Fruit fly (Drosophila melanogaster) whole organism, embryonic: ENCODE data around the gene Ufsp2.

Experiments used
- CG10209 ChIP-seq: fragments of 200-800 bp; sonication (Bioruptor generic); optimal IDR thresholded peaks from 3 replicates; lab custom pipeline; 2017; ENCODE audit warnings: missing biosample characterization, mild to moderate bottlenecking, missing genetic modification characterization, missing genetic modification reagents
- CG10565 ChIP-seq: fragments of 200-800 bp; sonication (Bioruptor generic); optimal IDR thresholded peaks from 3 replicates; lab custom pipeline; 2016; ENCODE audit warnings: missing biosample characterization, mild to moderate bottlenecking, missing genetic modification characterization
- CG11456 ChIP-seq: fragments of 200-800 bp; sonication (Bioruptor generic); IDR thresholded peaks from 3 replicates; pipeline ENCODE4 v1.3.6; 2022; ENCODE audit warnings: missing biosample characterization, missing genetic modification characterization
- CG15073 ChIP-seq: fragments of 200-800 bp; sonication (Bioruptor generic); optimal IDR thresholded peaks from 2 replicates; lab custom pipeline; 2016; ENCODE audit warnings: missing biosample characterization, missing genetic modification characterization
- CG15269 ChIP-seq: fragments of 200-800 bp; sonication (Bioruptor generic); optimal IDR thresholded peaks from 2 replicates; lab custom pipeline; 2018; ENCODE audit warnings: missing biosample characterization, mild to moderate bottlenecking, missing genetic modification characterization, moderate library complexity
- CG1602 ChIP-seq: fragments of 200-800 bp; sonication (Bioruptor generic); optimal IDR thresholded peaks from 3 replicates; lab custom pipeline; 2016; ENCODE audit warnings: missing biosample characterization, missing genetic modification characterization
- CG17359 ChIP-seq: fragments of 200-800 bp; sonication (Bioruptor generic); optimal IDR thresholded peaks from 3 replicates; lab custom pipeline; 2018; ENCODE audit warnings: missing biosample characterization, mild to moderate bottlenecking, missing genetic modification characterization, moderate library complexity
- CG18011 ChIP-seq: fragments of 200-800 bp; sonication (Bioruptor generic); optimal IDR thresholded peaks from 2 replicates; lab custom pipeline; 2017; ENCODE audit warnings: missing biosample characterization, missing genetic modification characterization, mild to moderate bottlenecking, moderate library complexity, missing genotype
- CG2199 ChIP-seq: fragments of 200-800 bp; sonication (Bioruptor generic); IDR thresholded peaks from 3 replicates; pipeline ENCODE4 v1.3.6; 2022; ENCODE audit warnings: missing biosample characterization, missing genetic modification characterization
- CG2712 ChIP-seq: fragments of 200-800 bp; optimal IDR thresholded peaks from 3 replicates; lab custom pipeline; 2019; ENCODE audit warnings: missing biosample characterization, mild to moderate bottlenecking, missing genetic modification characterization, moderate library complexity
- CG31365 ChIP-seq: fragments of 200-800 bp; sonication (Bioruptor generic); optimal IDR thresholded peaks from 2 replicates; lab custom pipeline; 2018; ENCODE audit warnings: missing biosample characterization, mild to moderate bottlenecking, missing genetic modification characterization
- CG3995 ChIP-seq: fragments of 200-800 bp; sonication (Bioruptor generic); optimal IDR thresholded peaks from 3 replicates; lab custom pipeline; 2016; ENCODE audit warnings: missing biosample characterization, missing genetic modification characterization
- CG5180 ChIP-seq: fragments of 200-800 bp; sonication (Bioruptor generic); optimal IDR thresholded peaks from 3 replicates; lab custom pipeline; 2017; ENCODE audit warnings: missing biosample characterization, missing genetic modification characterization, mild to moderate bottlenecking, moderate library complexity, missing genetic modification reagents
- CG6683 ChIP-seq: fragments of 200-800 bp; sonication (Bioruptor generic); optimal IDR thresholded peaks from 2 replicates; lab custom pipeline; 2017; ENCODE audit warnings: missing biosample characterization, mild to moderate bottlenecking, missing genetic modification characterization, missing genetic modification reagents
- CG6765 ChIP-seq: fragments of 200-800 bp; sonication (Bioruptor generic); optimal IDR thresholded peaks from 3 replicates; lab custom pipeline; 2017; ENCODE audit warnings: missing biosample characterization, mild to moderate bottlenecking, missing genetic modification characterization
- CG6813 ChIP-seq: fragments of 200-800 bp; sonication (Bioruptor generic); optimal IDR thresholded peaks from 2 replicates; lab custom pipeline; 2017; ENCODE audit warnings: missing biosample characterization, missing genetic modification characterization, mild to moderate bottlenecking, moderate library complexity, missing genetic modification reagents
- CG7745 ChIP-seq: fragments of 200-800 bp; sonication (Bioruptor generic); optimal IDR thresholded peaks from 2 replicates; lab custom pipeline; 2018; ENCODE audit warnings: missing biosample characterization, mild to moderate bottlenecking, missing genetic modification characterization, moderate library complexity
- CG8359 ChIP-seq: fragments of 200-800 bp; sonication (Bioruptor generic); optimal IDR thresholded peaks from 2 replicates; lab custom pipeline; 2017; ENCODE audit warnings: missing biosample characterization, mild to moderate bottlenecking, missing genetic modification characterization, borderline replicate concordance
- CoRest ChIP-seq: fragments of 200-800 bp; sonication (Bioruptor generic); optimal IDR thresholded peaks from 3 replicates; lab custom pipeline; 2018; ENCODE audit warnings: missing biosample characterization, mild to moderate bottlenecking, missing genetic modification characterization, moderate library complexity
- Fer1 ChIP-seq: fragments of 200-800 bp; sonication (Bioruptor generic); optimal IDR thresholded peaks from 2 replicates; lab custom pipeline; 2017; ENCODE audit warnings: missing biosample characterization, mild to moderate bottlenecking, missing genetic modification characterization
- Fer2 ChIP-seq: fragments of 200-800 bp; sonication (Bioruptor generic); optimal IDR thresholded peaks from 2 replicates; lab custom pipeline; 2018; ENCODE audit warnings: missing biosample characterization, mild to moderate bottlenecking, missing genetic modification characterization, moderate library complexity
- Gsc ChIP-seq: fragments of 200-800 bp; sonication (Bioruptor generic); IDR thresholded peaks from 2 replicates; pipeline ENCODE4 v1.3.6; 2022; ENCODE audit warnings: missing biosample characterization, missing genetic modification characterization
- H15 ChIP-seq: fragments of 200-800 bp; sonication (Bioruptor generic); IDR thresholded peaks from 3 replicates; pipeline ENCODE4 v1.3.6; 2022; ENCODE audit warnings: missing biosample characterization, missing genetic modification characterization
- HLH54F ChIP-seq: fragments of 200-800 bp; sonication (Bioruptor generic); optimal IDR thresholded peaks from 3 replicates; lab custom pipeline; 2016; ENCODE audit warnings: missing biosample characterization, missing genetic modification characterization
- Hey ChIP-seq: fragments of 200-800 bp; sonication (Bioruptor generic); optimal IDR thresholded peaks from 3 replicates; lab custom pipeline; 2018; ENCODE audit warnings: missing biosample characterization, mild to moderate bottlenecking, missing genetic modification characterization
- Lhr ChIP-seq: fragments of 200-800 bp; sonication (Bioruptor generic); optimal IDR thresholded peaks from 3 replicates; lab custom pipeline; 2017; ENCODE audit warnings: mild to moderate bottlenecking, missing biosample characterization, missing genetic modification reagents, missing genetic modification characterization
- Nf-YB ChIP-seq: fragments of 200-800 bp; sonication (Bioruptor generic); optimal IDR thresholded peaks from 3 replicates; lab custom pipeline; 2019; ENCODE audit warnings: missing biosample characterization, mild to moderate bottlenecking, missing genetic modification characterization, moderate library complexity
- Opbp ChIP-seq: fragments of 200-800 bp; sonication (Bioruptor generic); IDR thresholded peaks from 3 replicates; pipeline ENCODE4 v1.3.6; 2022; ENCODE audit warnings: missing biosample characterization, missing genetic modification characterization; ENCODE audit not compliant: partially characterized antibody
- Ptx1 ChIP-seq: fragments of 200-800 bp; sonication (Bioruptor generic); IDR thresholded peaks from 2 replicates; pipeline ENCODE4 v1.3.6; 2022; ENCODE audit warnings: missing biosample characterization, missing genetic modification characterization
- Sry-δ ChIP-seq: fragments of 200-800 bp; sonication (Bioruptor generic); optimal IDR thresholded peaks from 2 replicates; lab custom pipeline; 2016; ENCODE audit warnings: missing biosample characterization, missing genetic modification characterization
- Stat92E ChIP-seq, 3 experiments: fragments of >200 bp in 2 of 3; fragments of 200-800 bp in 1 of 3; sonication (Bioruptor generic) in 1 of 3; optimal IDR thresholded peaks; 2 replicates each; lab custom pipeline; 2017 to 2019; ENCODE audit warnings: missing biosample characterization in 3 of 3, missing genetic modification characterization in 3 of 3, mild to moderate bottlenecking in 1 of 3, moderate library complexity in 1 of 3
- amos ChIP-seq: fragments of 200-800 bp; sonication (Bioruptor generic); IDR thresholded peaks from 2 replicates; pipeline ENCODE4 v1.3.6; 2022; ENCODE audit warnings: missing biosample characterization, missing genetic modification characterization; ENCODE audit not compliant: partially characterized antibody
- bigmax ChIP-seq: fragments of 200-800 bp; sonication (Bioruptor generic); optimal IDR thresholded peaks from 2 replicates; lab custom pipeline; 2018; ENCODE audit warnings: missing biosample characterization, mild to moderate bottlenecking, missing genetic modification characterization
- crp ChIP-seq, 2 experiments: fragments of 200-800 bp; sonication (Bioruptor generic); optimal IDR thresholded peaks; 2 replicates in 1 of 2; 3 replicates in 1 of 2; lab custom pipeline; 2017; ENCODE audit warnings: missing biosample characterization in 2 of 2, missing genetic modification characterization in 2 of 2, mild to moderate bottlenecking in 1 of 2, moderate library complexity in 1 of 2
- disco-r ChIP-seq: fragments of 200-800 bp; sonication (Bioruptor generic); optimal IDR thresholded peaks from 2 replicates; lab custom pipeline; 2016; ENCODE audit warnings: missing biosample characterization, missing genetic modification characterization
- dm ChIP-seq: fragments of 200-800 bp; sonication (Bioruptor generic); optimal IDR thresholded peaks from 3 replicates; lab custom pipeline; 2016; ENCODE audit warnings: missing biosample characterization, missing genetic modification characterization
- dysf ChIP-seq: fragments of 200-800 bp; sonication (Bioruptor generic); IDR thresholded peaks from 3 replicates; pipeline ENCODE4 v1.3.6; 2022; ENCODE audit warnings: missing biosample characterization, missing genetic modification characterization
- kay ChIP-seq: fragments of 200-800 bp; sonication (Bioruptor generic); optimal IDR thresholded peaks from 2 replicates; lab custom pipeline; 2016; ENCODE audit warnings: missing biosample characterization, missing genetic modification characterization
- lola ChIP-seq, 3 experiments: fragments of >200 bp in 2 of 3; fragments of 200-800 bp in 1 of 3; sonication (Bioruptor generic) in 1 of 3; optimal IDR thresholded peaks; 2 replicates each; lab custom pipeline; 2017 to 2019; ENCODE audit warnings: missing biosample characterization in 3 of 3, missing genetic modification characterization in 3 of 3, mild to moderate bottlenecking in 1 of 3, moderate library complexity in 1 of 3
- nom ChIP-seq: fragments of 200-800 bp; sonication (Bioruptor generic); optimal IDR thresholded peaks from 2 replicates; lab custom pipeline; 2017; ENCODE audit warnings: missing biosample characterization, missing genetic modification characterization, mild to moderate bottlenecking, moderate library complexity, missing genetic modification reagents
- sd ChIP-seq: fragments of 200-800 bp; sonication (Bioruptor generic); optimal IDR thresholded peaks from 3 replicates; lab custom pipeline; 2018; ENCODE audit warnings: missing biosample characterization, mild to moderate bottlenecking, missing genetic modification characterization, moderate library complexity
- slbo ChIP-seq: fragments of 200-800 bp; sonication (Bioruptor generic); IDR thresholded peaks from 2 replicates; pipeline ENCODE4 v1.3.6; 2022; ENCODE audit warnings: missing biosample characterization, missing genetic modification characterization
- ssp ChIP-seq: fragments of 200-800 bp; sonication (Bioruptor generic); IDR thresholded peaks from 2 replicates; pipeline ENCODE4 v1.3.6; 2022; ENCODE audit warnings: missing biosample characterization, missing genetic modification characterization
- stwl ChIP-seq: fragments of 200-800 bp; sonication (Bioruptor generic); optimal IDR thresholded peaks from 3 replicates; lab custom pipeline; 2018; ENCODE audit warnings: missing biosample characterization, mild to moderate bottlenecking, missing genetic modification characterization, moderate library complexity
- vvl ChIP-seq: fragments of 200-800 bp; sonication (Bioruptor generic); IDR thresholded peaks from 2 replicates; pipeline ENCODE4 v1.3.6; 2022; ENCODE audit warnings: missing biosample characterization, missing genetic modification characterization
- yki ChIP-seq: fragments of >200 bp; optimal IDR thresholded peaks from 3 replicates; lab custom pipeline; 2018

The Ufsp2 gene

dm6 chr3L:15534274-15535227 lies 41.8 kb upstream of the Ufsp2 start (continued):
- peak; percentile 21 for TF ChIP-seq CG8359
- TF ChIP-seq disco-r (GFP tag; lab: Kevin White, UChicago): no peak
- peak; percentile 10; the same call in 1 of the 3 replicates for TF ChIP-seq CG2199 (GFP tag; lab: Robert Waterston, UW)
- TF ChIP-seq CG3995 (GFP tag; lab: Kevin White, UChicago): no peak
- no peak for TF ChIP-seq CG6813 (GFP tag; lab: Kevin White, UChicago)
- peak; percentile 49; the same call in 1 of the 3 replicates for TF ChIP-seq CG11456 (GFP tag; lab: Robert Waterston, UW)
- TF ChIP-seq slbo (GFP tag; lab: Robert Waterston, UW): peak; percentile 56
- TF ChIP-seq CG15269 (tag; lab: Kevin White, UChicago): peak; percentile 71
- TF ChIP-seq amos: no peak
- TF ChIP-seq CG1602: peak; percentile 72
- peak; percentile 27 for TF ChIP-seq CG6683 (GFP tag; lab: Kevin White, UChicago)
- peak; percentile 26 for TF ChIP-seq Lhr (GFP tag; lab: Kevin White, UChicago)
- peak; percentile 76 for TF ChIP-seq CG10209 (GFP tag; lab: Kevin White, UChicago)
- peak; percentile 11 for TF ChIP-seq CG18011 (GFP tag; lab: Kevin White, UChicago)
- TF ChIP-seq CG15073 (GFP tag; lab: Kevin White, UChicago): no peak
- no peak for TF ChIP-seq Opbp (GFP tag; lab: Robert Waterston, UW)
- peak; percentile 14 for TF ChIP-seq yki
- peak; percentile 17 for TF ChIP-seq kay
- TF ChIP-seq CG17359 (tag; lab: Kevin White, UChicago): peak; percentile 46
- TF ChIP-seq CG6765 (GFP tag; lab: Kevin White, UChicago): no peak
- TF ChIP-seq HLH54F (GFP tag; lab: Kevin White, UChicago): peak; percentile 68
- no peak for TF ChIP-seq CG7745 (tag; lab: Kevin White, UChicago)
- no peak for TF ChIP-seq CG10565 (GFP tag; lab: Kevin White, UChicago)
- TF ChIP-seq sd (tag; lab: Kevin White, UChicago): peak; percentile 95
- peak; percentile 6 for TF ChIP-seq CG5180 (GFP tag; lab: Kevin White, UChicago)
- no peak for TF ChIP-seq Fer1 (GFP tag; lab: Kevin White, UChicago)
- TF ChIP-seq Nf-YB: peak; percentile 62
- no peak for TF ChIP-seq CG31365 (tag; lab: Kevin White, UChicago)
- TF ChIP-seq nom (GFP tag; lab: Kevin White, UChicago): no peak
- TF ChIP-seq CG2712 (tag; lab: Kevin White, UChicago): peak; percentile 63
- TF ChIP-seq Gsc (GFP tag; lab: Robert Waterston, UW): no peak
- no peak for TF ChIP-seq Fer2 (tag; lab: Kevin White, UChicago)
- TF ChIP-seq ssp (GFP tag; lab: Robert Waterston, UW): no peak
- TF ChIP-seq Sry-δ: no peak
- TF ChIP-seq H15 (GFP tag; lab: Robert Waterston, UW): no peak
- TF ChIP-seq bigmax: no peak
- 0 out of 3 replicates have a peak, but pooled peaks have one; percentile 37 for TF ChIP-seq dysf
- no peak for TF ChIP-seq Stat92E (GFP tag; optimal IDR thresholded peaks at IDR 0.05; lab: Kevin White, UChicago)
- peak; percentile 34; the same call in 1 of the 2 replicates for TF ChIP-seq Ptx1
- peak in 1 of 3 experiments; percentile 83 for TF ChIP-seq lola (GFP tag; optimal IDR thresholded peaks at IDR 0.05; lab: Kevin White, UChicago)
- peak; percentile 29 for TF ChIP-seq dm
- peak; percentile 11; the same call in 1 of the 2 replicates for TF ChIP-seq vvl (GFP tag; lab: Robert Waterston, UW)
- TF ChIP-seq CoRest (tag; lab: Kevin White, UChicago): peak; percentile 87
- no peak for TF ChIP-seq Hey (tag; lab: Kevin White, UChicago)
- peak in 1 of 2 experiments; percentile 28 for TF ChIP-seq crp (GFP tag; optimal IDR thresholded peaks at IDR 0.05; lab: Kevin White, UChicago)
- no peak for TF ChIP-seq stwl
